Worm (Caenorhabditis elegans) whole organism, L4 larva: Measurements from ENCODE around the gene ida-1.

Experiments
- attf-4 ChIP-seq: sonication (generic microtip); optimal IDR thresholded peaks from 3 replicates; lab custom pipeline; 2017; ENCODE audit warnings: missing biosample characterization, missing genetic modification characterization
- lin-39 ChIP-seq: fragments of 150-350 bp; optimal IDR thresholded peaks from 2 replicates; lab custom pipeline; 2014; ENCODE audit warnings: missing biosample characterization, missing genetic modification reagents, missing genetic modification characterization
- sdz-12 ChIP-seq: fragments of 200-800 bp; sonication (Bioruptor generic); optimal IDR thresholded peaks from 2 replicates; lab custom pipeline; 2018; ENCODE audit warnings: mild to moderate bottlenecking, missing genetic modification characterization, missing compliant biosample characterization
- skn-1 ChIP-seq: fragments of 150-350 bp; optimal IDR thresholded peaks from 2 replicates; lab custom pipeline; 2014; ENCODE audit warnings: missing biosample characterization, missing genetic modification characterization

- TF ChIP-seq skn-1 (tag; lab: Kevin White, UChicago) (no peak), sdz-12 (GFP tag; lab: Kevin White, UChicago) (no peak), attf-4 (no peak), lin-39 (tag; lab: Kevin White, UChicago) (no peak)
Observed at ce11 chrIII:5811957-5812356, 56.6 kb downstream of the ida-1 start.
